Worm (Caenorhabditis elegans): ENCODE data around the gene pfd-1.

- no peak for TF ChIP-seq C04F5.9 (tag; optimal IDR thresholded peaks at IDR 0.05)
- TF ChIP-seq fkh-10 (GFP tag; optimal IDR thresholded peaks at IDR 0.05): no peak
- TF ChIP-seq zip-4 (GFP tag; optimal IDR thresholded peaks at IDR 0.05): no peak
- TF ChIP-seq swsn-7 (tag; optimal IDR thresholded peaks at IDR 0.05): no peak
- no peak for TF ChIP-seq zag-1 (tag; optimal IDR thresholded peaks at IDR 0.05)
- TF ChIP-seq dsc-1 (tag; optimal IDR thresholded peaks at IDR 0.05): no peak
- TF ChIP-seq egl-27 (tag; optimal IDR thresholded peaks at IDR 0.05): no peak
- TF ChIP-seq sox-4 (tag; optimal IDR thresholded peaks at IDR 0.05): no peak
- no peak for TF ChIP-seq nhr-77 (tag; optimal IDR thresholded peaks at IDR 0.05)
- TF ChIP-seq unc-86 (tag; optimal IDR thresholded peaks at IDR 0.05): no peak
- no peak for TF ChIP-seq ztf-11 (tag; optimal IDR thresholded peaks at IDR 0.05)
- TF ChIP-seq lir-3 (tag; optimal IDR thresholded peaks at IDR 0.05; ENCODE audit: poor library complexity): no peak
- TF ChIP-seq unc-130 (tag; optimal IDR thresholded peaks at IDR 0.05): no peak
Measured at ce11 chrIV:11126028-11126427, 23.9 kb upstream of the pfd-1 start.

All from whole organism, L1 larva.